Worm (Caenorhabditis elegans) whole organism, early embryonic: ENCODE results near the gene mog-4.
A peak's percentile ranks its signal among the peaks of the same experiment; 100 is the strongest.

Experiments used
- B0310.2 ChIP-seq: sonication (generic microtip); optimal IDR thresholded peaks from 2 replicates; lab custom pipeline; 2016; ENCODE audit warnings: mild to moderate bottlenecking, missing genetic modification characterization, missing compliant biosample characterization
- F13C5.2 ChIP-seq: sonication (generic microtip); optimal IDR thresholded peaks from 2 replicates; lab custom pipeline; 2017; ENCODE audit warnings: mild to moderate bottlenecking, missing genetic modification characterization, inconsistent platforms, missing compliant biosample characterization
- aly-1 ChIP-seq: sonication (generic microtip); optimal IDR thresholded peaks from 2 replicates; lab custom pipeline; 2016; ENCODE audit warnings: missing genetic modification characterization, missing compliant biosample characterization
- ama-1 ChIP-seq: fragments of 150-350 bp; optimal IDR thresholded peaks from 2 replicates; lab custom pipeline; 2014
- ceh-13 ChIP-seq: fragments of 200-800 bp; sonication (Bioruptor generic); optimal IDR thresholded peaks from 2 replicates; lab custom pipeline; 2018; ENCODE audit warnings: mild to moderate bottlenecking, missing genetic modification characterization, missing compliant biosample characterization
- ceh-36 ChIP-seq: sonication (generic microtip); optimal IDR thresholded peaks from 2 replicates; lab custom pipeline; 2016; ENCODE audit warnings: missing genetic modification characterization, inconsistent platforms, missing compliant biosample characterization
- ets-7 ChIP-seq: sonication (generic microtip); optimal IDR thresholded peaks from 2 replicates; lab custom pipeline; 2016; ENCODE audit warnings: missing genotype, missing genetic modification characterization, missing compliant biosample characterization
- flt-1 ChIP-seq: fragments of 200-800 bp; sonication (Bioruptor generic); IDR thresholded peaks from 2 replicates; pipeline ENCODE4 v1.3.6; 2022; ENCODE audit warnings: missing genetic modification characterization, missing compliant biosample characterization
- hmbx-1 ChIP-seq: sonication (generic microtip); optimal IDR thresholded peaks from 2 replicates; lab custom pipeline; 2016; ENCODE audit warnings: mild to moderate bottlenecking, missing genetic modification characterization, missing compliant biosample characterization
- hmg-4 ChIP-seq: fragments of 200-800 bp; sonication (Bioruptor generic); optimal IDR thresholded peaks from 2 replicates; lab custom pipeline; 2018; ENCODE audit warnings: mild to moderate bottlenecking, missing genetic modification characterization, missing compliant biosample characterization
- hnd-1 ChIP-seq: sonication (generic microtip); optimal IDR thresholded peaks from 2 replicates; lab custom pipeline; 2016; ENCODE audit warnings: missing genetic modification characterization, missing compliant biosample characterization
- pes-1 ChIP-seq: fragments of 200-800 bp; sonication (Bioruptor generic); IDR thresholded peaks from 2 replicates; pipeline ENCODE4 v1.3.6; 2022; ENCODE audit warnings: missing genetic modification reagents, missing genetic modification characterization, missing compliant biosample characterization
- scrt-1 ChIP-seq: fragments of 200-800 bp; sonication (Bioruptor generic); IDR thresholded peaks from 2 replicates; pipeline ENCODE4 v1.3.6; 2022; ENCODE audit warnings: missing genetic modification characterization, missing compliant biosample characterization
- sea-1 ChIP-seq: fragments of 200-800 bp; sonication (Bioruptor generic); conservative IDR thresholded peaks from 2 replicates; pipeline ENCODE4 v1.3.6; 2022; ENCODE audit warnings: missing genetic modification characterization, missing compliant biosample characterization
- tbx-11 ChIP-seq: fragments of 200-800 bp; sonication (Bioruptor generic); IDR thresholded peaks from 2 replicates; pipeline ENCODE4 v1.3.6; 2022; ENCODE audit warnings: missing genetic modification characterization, missing compliant biosample characterization
- tbx-37 ChIP-seq: fragments of 200-800 bp; sonication (Bioruptor generic); conservative IDR thresholded peaks from 2 replicates; pipeline ENCODE4 v1.3.6; 2022; ENCODE audit warnings: missing genetic modification reagents, missing genetic modification characterization, missing compliant biosample characterization
- tra-4 ChIP-seq: sonication (generic microtip); optimal IDR thresholded peaks from 2 replicates; lab custom pipeline; 2017; ENCODE audit warnings: missing genetic modification characterization, missing compliant biosample characterization

The mog-4 gene

DNA sequence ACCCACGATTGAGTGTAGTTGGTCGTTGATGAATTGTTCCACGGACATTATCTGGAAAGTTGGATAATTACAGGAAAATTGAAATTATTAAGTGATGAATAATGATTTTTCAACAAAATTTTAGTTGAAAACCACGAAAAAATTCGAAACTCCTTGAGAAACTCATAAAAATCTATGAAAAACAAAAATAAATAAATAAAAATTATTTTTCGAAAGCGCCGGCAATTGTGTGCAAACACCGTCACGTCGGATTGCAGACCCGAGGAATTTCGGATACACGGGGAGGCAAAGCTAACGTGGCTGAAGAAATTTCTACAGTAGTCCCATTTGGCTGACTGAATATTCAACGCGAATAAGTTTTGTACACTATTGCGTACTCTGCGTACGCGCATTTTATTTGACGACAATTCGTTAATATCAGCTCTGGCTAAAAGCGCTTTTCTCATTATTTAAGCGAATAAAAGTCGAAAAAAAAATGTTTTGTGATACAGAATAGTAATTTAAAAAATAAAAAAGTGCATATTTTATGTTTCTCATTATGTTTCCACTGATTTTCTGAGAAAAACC is at the start of gene mog-4:
TSS of gene mog-4 (minus strand) at position 51 of the 567 bp plus-strand sequence.
- TF ChIP-seq sea-1 (GFP tag; lab: Robert Waterston, UW) (peak; percentile 41; the same call in 1 of the 2 replicates), scrt-1 (GFP tag; lab: Robert Waterston, UW) (peak; percentile 69), pes-1 (GFP tag; lab: Robert Waterston, UW) (peak; percentile 73), tbx-11 (GFP tag; lab: Robert Waterston, UW) (peak; percentile 68), tbx-37 (GFP tag; lab: Robert Waterston, UW) (peak; percentile 91), F13C5.2 (peak; percentile 71)

DNA sequence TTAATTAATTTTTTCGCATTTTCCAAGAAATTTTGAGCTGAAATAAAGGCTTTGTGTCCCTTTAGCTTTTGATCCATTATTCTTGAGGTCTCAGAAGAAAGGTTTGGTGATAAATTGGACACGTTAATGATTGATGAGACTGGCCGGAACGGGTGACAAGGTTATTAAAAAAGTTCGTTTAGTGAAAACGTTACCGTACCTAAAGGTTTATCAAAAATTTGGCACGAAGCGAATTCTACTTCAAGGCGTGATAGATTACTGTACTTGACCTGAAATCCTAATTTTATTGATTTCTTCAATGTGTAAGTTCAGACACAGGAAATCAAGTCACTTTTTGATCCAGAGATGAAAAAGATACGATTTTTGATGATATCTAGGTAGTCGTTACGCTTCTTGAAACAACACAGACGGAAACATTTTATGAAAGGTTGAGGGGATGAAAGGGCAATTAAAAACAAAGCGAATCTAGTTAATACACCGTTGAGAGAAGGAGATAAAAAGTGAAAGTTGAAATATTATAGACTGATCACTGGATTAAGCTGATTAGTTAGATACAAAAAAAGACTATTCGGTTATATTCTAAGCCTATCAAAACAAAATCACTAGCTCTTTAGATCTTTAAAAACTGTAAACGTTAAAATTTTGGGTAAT is 49.2 kb upstream of the mog-4 start:
- TF ChIP-seq hmg-4 (GFP tag; lab: Kevin White, UChicago) (no peak), ama-1 (lab: Kevin White, UChicago) (no peak), sea-1 (GFP tag; lab: Robert Waterston, UW) (no peak), tbx-37 (GFP tag; lab: Robert Waterston, UW) (no peak), ets-7 (tag; lab: Kevin White, UChicago) (no peak), hnd-1 (no peak), scrt-1 (GFP tag; lab: Robert Waterston, UW) (no peak), pes-1 (GFP tag; lab: Robert Waterston, UW) (no peak), aly-1 (no peak), F13C5.2 (no peak), ceh-13 (no peak), flt-1 (no peak), tra-4 (tag; lab: Kevin White, UChicago) (no peak), B0310.2 (no peak), hmbx-1 (tag; lab: Kevin White, UChicago) (no peak), ceh-36 (no peak), tbx-11 (GFP tag; lab: Robert Waterston, UW) (no peak)

DNA sequence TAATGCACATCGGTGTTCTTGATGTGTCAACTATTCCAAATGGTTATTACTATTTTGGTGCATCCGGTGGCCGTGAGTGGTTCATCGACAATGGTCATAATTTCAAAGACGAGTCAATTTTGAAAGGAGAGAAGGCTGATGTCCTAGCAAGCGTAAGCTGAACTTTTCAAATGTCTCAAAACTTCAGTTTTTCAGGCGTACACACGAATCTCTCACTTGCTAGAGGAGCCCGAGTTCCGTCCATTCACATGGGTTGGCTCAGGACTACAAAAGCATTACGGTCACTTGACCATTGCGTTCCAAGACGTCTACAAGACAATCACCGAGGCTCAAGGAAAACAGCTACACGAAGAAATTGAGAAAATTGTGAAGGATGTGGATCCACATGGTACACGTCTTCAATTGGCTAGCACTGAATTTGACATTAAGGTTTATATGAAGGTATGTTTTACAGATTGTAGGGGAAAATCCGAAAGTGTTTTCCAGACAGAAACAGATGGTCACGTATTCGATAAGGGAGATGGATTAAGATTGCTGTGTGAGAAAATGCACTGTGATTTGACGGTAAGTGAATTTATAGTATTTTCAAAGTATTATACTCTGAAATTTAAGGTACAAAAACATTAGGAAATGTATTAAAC is 48.0 kb upstream of the mog-4 start:
- TF ChIP-seq flt-1 (no peak), ama-1 (lab: Kevin White, UChicago) (no peak), scrt-1 (GFP tag; lab: Robert Waterston, UW) (no peak), tbx-11 (GFP tag; lab: Robert Waterston, UW) (no peak), tbx-37 (GFP tag; lab: Robert Waterston, UW) (no peak), ceh-36 (no peak), hmbx-1 (tag; lab: Kevin White, UChicago) (no peak), hmg-4 (GFP tag; lab: Kevin White, UChicago) (no peak), B0310.2 (no peak), aly-1 (no peak), F13C5.2 (no peak), sea-1 (GFP tag; lab: Robert Waterston, UW) (no peak)

DNA sequence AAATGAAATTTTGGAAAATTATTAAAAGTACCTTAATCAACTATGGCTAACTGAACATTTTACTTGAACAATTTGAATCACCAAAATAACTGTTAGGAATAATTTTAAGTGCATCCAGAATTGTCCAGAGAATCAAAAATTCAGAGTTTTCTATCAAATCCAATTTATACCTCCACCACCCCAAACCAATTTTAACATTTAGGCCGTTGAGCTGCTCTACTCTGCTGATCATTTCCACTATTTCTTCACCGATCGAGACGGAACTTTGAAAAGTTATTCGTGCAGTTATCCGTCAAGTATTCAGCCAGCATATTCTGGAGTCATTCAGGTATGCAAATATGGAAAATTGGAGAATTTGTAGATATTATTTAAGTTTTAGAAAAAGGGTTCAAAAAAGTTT is 47.1 kb upstream of the mog-4 start:
- TF ChIP-seq ets-7 (tag; lab: Kevin White, UChicago) = no peak

DNA sequence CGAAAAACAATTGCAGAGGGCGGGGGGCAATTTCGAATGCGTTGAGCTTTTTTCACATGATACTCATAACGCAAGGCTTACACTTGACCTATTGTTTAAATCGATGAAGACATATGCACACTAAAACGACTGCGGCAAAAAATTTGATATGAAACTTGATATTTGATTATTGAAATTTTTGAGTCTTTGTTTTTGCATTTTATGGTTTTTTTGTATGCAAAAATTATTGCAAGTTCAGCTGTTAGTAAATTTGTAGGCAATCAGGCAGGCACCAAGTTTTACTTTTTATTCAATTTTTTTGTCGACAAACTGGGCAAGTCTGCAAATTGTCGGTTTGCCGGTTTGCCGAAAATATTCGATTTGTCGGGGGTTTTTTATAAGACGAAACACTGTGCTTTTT is 44.8 kb upstream of the mog-4 start, which contains the start of gene arl-3:
TSS of gene arl-3 (plus strand) at position 301 of the 400 bp plus-strand sequence.
- no peak for TF ChIP-seq pes-1 (GFP tag; lab: Robert Waterston, UW)
- no peak for TF ChIP-seq aly-1
- TF ChIP-seq tbx-11 (GFP tag; lab: Robert Waterston, UW) = no peak
- TF ChIP-seq hmbx-1 (tag; lab: Kevin White, UChicago) = no peak
- no peak for TF ChIP-seq ceh-13
- TF ChIP-seq sea-1 (GFP tag; lab: Robert Waterston, UW) = no peak
- TF ChIP-seq hmg-4 (GFP tag; lab: Kevin White, UChicago) = no peak
- TF ChIP-seq ama-1 (lab: Kevin White, UChicago) = no peak
- TF ChIP-seq tra-4 (tag; lab: Kevin White, UChicago) = no peak
- no peak for TF ChIP-seq scrt-1 (GFP tag; lab: Robert Waterston, UW)
- no peak for TF ChIP-seq ceh-36
- no peak for TF ChIP-seq tbx-37 (GFP tag; lab: Robert Waterston, UW)
- no peak for TF ChIP-seq B0310.2
- no peak for TF ChIP-seq F13C5.2
- no peak for TF ChIP-seq flt-1
- TF ChIP-seq ets-7 (tag; lab: Kevin White, UChicago) = no peak
- TF ChIP-seq hnd-1 = no peak

DNA sequence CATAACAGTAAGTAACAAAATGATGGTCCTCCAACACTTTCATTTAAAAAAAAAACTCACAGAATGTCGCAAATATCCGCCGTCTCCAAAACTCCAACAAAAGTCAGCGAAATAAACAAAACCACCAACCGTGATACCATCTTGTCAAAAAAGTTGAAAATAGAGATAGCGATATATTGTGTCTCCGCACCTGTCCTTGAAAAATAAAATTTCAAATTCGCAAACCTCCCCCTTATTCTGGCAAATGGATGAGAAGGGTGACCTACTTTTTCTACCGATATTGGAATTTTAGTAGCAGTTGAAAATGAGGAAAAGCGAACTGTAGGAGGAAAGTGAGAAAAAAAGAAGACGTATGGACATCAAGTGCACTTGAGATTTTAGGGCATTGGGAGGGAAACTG is 44.1 kb upstream of the mog-4 start, which contains the start of gene F19H8.2:
TSS of gene F19H8.2 (minus strand) at position 391 of the 400 bp plus-strand sequence.
- TF ChIP-seq ceh-13 (no peak), B0310.2 (no peak), tbx-37 (GFP tag; lab: Robert Waterston, UW) (no peak), scrt-1 (GFP tag; lab: Robert Waterston, UW) (no peak), F13C5.2 (no peak), hmbx-1 (tag; lab: Kevin White, UChicago) (no peak), flt-1 (no peak), ama-1 (lab: Kevin White, UChicago) (no peak), ets-7 (tag; lab: Kevin White, UChicago) (no peak), aly-1 (no peak), tra-4 (tag; lab: Kevin White, UChicago) (no peak), pes-1 (GFP tag; lab: Robert Waterston, UW) (no peak), tbx-11 (GFP tag; lab: Robert Waterston, UW) (no peak), hnd-1 (no peak), ceh-36 (no peak)

DNA sequence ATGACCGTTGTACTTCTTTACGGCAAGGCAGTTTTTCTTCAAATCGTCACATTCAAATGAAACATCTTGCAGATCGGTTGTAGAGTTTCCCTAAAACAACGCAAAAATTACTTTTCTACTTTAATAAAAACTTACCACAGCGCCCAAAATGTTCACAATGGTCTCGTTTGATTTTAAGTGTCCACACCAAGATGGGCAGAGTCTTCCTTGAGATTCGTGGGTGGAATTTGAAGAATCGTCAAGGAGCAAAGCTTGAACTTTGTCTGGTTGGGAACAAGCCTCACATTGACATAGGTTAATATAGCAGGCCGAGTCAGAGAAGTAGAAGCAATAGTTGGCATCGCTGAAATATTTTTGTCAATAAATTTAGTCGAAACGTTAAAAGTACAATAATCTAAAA is 43.6 kb upstream of the mog-4 start:
- no peak for TF ChIP-seq tbx-37 (GFP tag; lab: Robert Waterston, UW)
- TF ChIP-seq F13C5.2 = no peak
- TF ChIP-seq tbx-11 (GFP tag; lab: Robert Waterston, UW) = no peak
- no peak for TF ChIP-seq ama-1 (lab: Kevin White, UChicago)
- no peak for TF ChIP-seq pes-1 (GFP tag; lab: Robert Waterston, UW)
- TF ChIP-seq hmg-4 (GFP tag; lab: Kevin White, UChicago) = no peak
- no peak for TF ChIP-seq scrt-1 (GFP tag; lab: Robert Waterston, UW)
- TF ChIP-seq hnd-1 = no peak
- no peak for TF ChIP-seq flt-1
- TF ChIP-seq ceh-36 = no peak
- TF ChIP-seq sea-1 (GFP tag; lab: Robert Waterston, UW) = no peak
- no peak for TF ChIP-seq B0310.2
- TF ChIP-seq aly-1 = no peak
- no peak for TF ChIP-seq ceh-13
- TF ChIP-seq tra-4 (tag; lab: Kevin White, UChicago) = no peak
- TF ChIP-seq ets-7 (tag; lab: Kevin White, UChicago) = no peak
- no peak for TF ChIP-seq hmbx-1 (tag; lab: Kevin White, UChicago)
